Worm (Caenorhabditis elegans) whole organism, L4 larva: Measurements from ENCODE around the gene Y44A6D.6.

Source experiments
- F10B5.3 ChIP-seq: sonication (generic microtip); optimal IDR thresholded peaks from 2 replicates; lab custom pipeline; 2016; ENCODE audit warnings: mild to moderate bottlenecking, missing genetic modification characterization, missing compliant biosample characterization
- T20F7.1 ChIP-seq: fragments of 200-800 bp; sonication (Bioruptor generic); optimal IDR thresholded peaks from 2 replicates; lab custom pipeline; 2018; ENCODE audit warnings: mild to moderate bottlenecking, missing genetic modification characterization, missing compliant biosample characterization
- Y48G9A.11 ChIP-seq: fragments of 200-800 bp; sonication (Bioruptor generic); IDR thresholded peaks from 2 replicates; pipeline ENCODE4 v1.3.6; 2022; ENCODE audit warnings: missing genetic modification reagents, missing genetic modification characterization, missing compliant biosample characterization
- ZK337.2 ChIP-seq: fragments of 200-800 bp; sonication (Bioruptor generic); IDR thresholded peaks from 2 replicates; pipeline ENCODE4 v1.3.6; 2022; ENCODE audit warnings: missing genetic modification reagents, missing genetic modification characterization, missing compliant biosample characterization
- aha-1 ChIP-seq: fragments of 150-350 bp; peaks from one replicate; lab custom pipeline; 2014; ENCODE audit warnings: missing biosample characterization, missing genetic modification characterization
- aly-2 ChIP-seq: sonication (generic microtip); optimal IDR thresholded peaks from 2 replicates; lab custom pipeline; 2018; ENCODE audit warnings: missing biosample characterization, missing genetic modification characterization
- ama-1 ChIP-seq: fragments of 150-350 bp; optimal IDR thresholded peaks from 2 replicates; lab custom pipeline; 2014; ENCODE audit warnings: inconsistent platforms, mixed read lengths
- arid-1 ChIP-seq: fragments of 200-800 bp; sonication (Bioruptor generic); conservative IDR thresholded peaks from 2 replicates; pipeline ENCODE4 v1.3.6; 2022; ENCODE audit warnings: missing genetic modification reagents, missing genetic modification characterization, missing compliant biosample characterization
- ceh-44 ChIP-seq: fragments of 200-800 bp; sonication (Bioruptor generic); IDR thresholded peaks from 2 replicates; pipeline ENCODE4 v1.3.6; 2022; ENCODE audit warnings: missing genetic modification reagents, missing genetic modification characterization, missing compliant biosample characterization
- ceh-62 ChIP-seq: sonication (generic microtip); optimal IDR thresholded peaks from 2 replicates; lab custom pipeline; 2017; ENCODE audit warnings: missing biosample characterization, missing genetic modification characterization
- ctbp-1 ChIP-seq: fragments of 200-800 bp; sonication (Bioruptor generic); IDR thresholded peaks from 2 replicates; pipeline ENCODE4 v1.3.6; 2022; ENCODE audit warnings: missing genetic modification reagents, missing genetic modification characterization, missing compliant biosample characterization
- daf-16 ChIP-seq, 3 experiments: sonication (generic microtip); optimal IDR thresholded peaks; 2 replicates each; lab custom pipeline; 2016 to 2017; ENCODE audit warnings: missing genetic modification characterization in 3 of 3, missing genetic modification reagents in 3 of 3, mild to moderate bottlenecking in 2 of 3, missing compliant biosample characterization in 2 of 3, missing biosample characterization in 1 of 3, moderate library complexity in 1 of 3
- dmd-6 ChIP-seq: fragments of 200-800 bp; sonication (Bioruptor generic); IDR thresholded peaks from 2 replicates; pipeline ENCODE4 v1.3.6; 2022; ENCODE audit warnings: missing genetic modification reagents, missing genetic modification characterization, missing compliant biosample characterization
- dmd-8 ChIP-seq: fragments of 200-800 bp; sonication (Bioruptor generic); IDR thresholded peaks from 2 replicates; pipeline ENCODE4 v1.3.6; 2022; ENCODE audit warnings: missing genetic modification characterization, missing compliant biosample characterization
- dmd-9 ChIP-seq: fragments of 200-800 bp; sonication (Bioruptor generic); IDR thresholded peaks from 2 replicates; pipeline ENCODE4 v1.3.6; 2022; ENCODE audit warnings: missing genetic modification reagents, missing genetic modification characterization, missing compliant biosample characterization
- duxl-1 ChIP-seq: sonication (generic microtip); optimal IDR thresholded peaks from 2 replicates; lab custom pipeline; 2016; ENCODE audit warnings: mild to moderate bottlenecking, missing genetic modification characterization, moderate library complexity, missing compliant biosample characterization; ENCODE audit not compliant: poor library complexity
- dve-1 ChIP-seq: sonication (generic microtip); optimal IDR thresholded peaks from 2 replicates; lab custom pipeline; 2017; ENCODE audit warnings: antibody characterized with exemption, mild to moderate bottlenecking, missing genetic modification characterization, missing compliant biosample characterization; ENCODE audit not compliant: insufficient read depth
- egl-27 ChIP-seq: sonication (generic microtip); optimal IDR thresholded peaks from 3 replicates; lab custom pipeline; 2017; ENCODE audit warnings: missing biosample characterization, missing genetic modification reagents, missing genetic modification characterization
- fkh-10 ChIP-seq: fragments of 150-350 bp; optimal IDR thresholded peaks from 2 replicates; lab custom pipeline; 2014; ENCODE audit warnings: missing biosample characterization, missing genetic modification reagents, missing genetic modification characterization
- gei-8 ChIP-seq: fragments of 200-800 bp; sonication (Bioruptor generic); optimal IDR thresholded peaks from 2 replicates; lab custom pipeline; 2018; ENCODE audit warnings: mild to moderate bottlenecking, missing genetic modification characterization, missing compliant biosample characterization
- hif-1 ChIP-seq, 2 experiments: sonication (generic microtip); optimal IDR thresholded peaks; 2 replicates each; lab custom pipeline; 2016 to 2017; ENCODE audit warnings: missing compliant biosample characterization in 2 of 2, missing genetic modification characterization in 2 of 2, missing genetic modification reagents in 2 of 2, missing genotype in 2 of 2, mild to moderate bottlenecking in 1 of 2
- hlh-30 ChIP-seq: sonication (generic microtip); optimal IDR thresholded peaks from 2 replicates; lab custom pipeline; 2017; ENCODE audit warnings: antibody characterized with exemption, mild to moderate bottlenecking, missing genetic modification characterization, missing compliant biosample characterization; ENCODE audit not compliant: insufficient read depth
- hmg-1.1 ChIP-seq: fragments of 200-800 bp; sonication (Bioruptor generic); IDR thresholded peaks from 2 replicates; pipeline ENCODE4 v1.3.6; 2022; ENCODE audit warnings: missing genetic modification reagents, missing genetic modification characterization, missing compliant biosample characterization
- jun-1 ChIP-seq: fragments of 150-350 bp; optimal IDR thresholded peaks from 2 replicates; lab custom pipeline; 2014; ENCODE audit warnings: missing biosample characterization, missing genetic modification reagents, missing genetic modification characterization
- lin-15B ChIP-seq: fragments of 150-350 bp; sonication (generic microtip); optimal IDR thresholded peaks from 3 replicates; lab custom pipeline; 2014; ENCODE audit warnings: missing biosample characterization, missing genetic modification characterization
- lin-38 ChIP-seq: fragments of 200-800 bp; sonication (Bioruptor generic); IDR thresholded peaks from 2 replicates; pipeline ENCODE4 v1.3.6; 2022; ENCODE audit warnings: missing genetic modification reagents, missing genetic modification characterization, missing compliant biosample characterization
- madf-5 ChIP-seq, 2 experiments: fragments of 200-800 bp; sonication (Bioruptor generic); IDR thresholded peaks; 2 replicates each; pipeline ENCODE4 v1.3.6; 2022; ENCODE audit warnings: missing compliant biosample characterization in 2 of 2, missing genetic modification characterization in 2 of 2
- mep-1 ChIP-seq: fragments of 150-350 bp; sonication (generic microtip); optimal IDR thresholded peaks from 3 replicates; lab custom pipeline; 2014; ENCODE audit warnings: missing biosample characterization, missing genetic modification characterization
- nhr-10 ChIP-seq: fragments of 150-350 bp; optimal IDR thresholded peaks from 2 replicates; lab custom pipeline; 2014; ENCODE audit warnings: missing biosample characterization, missing genetic modification characterization
- nhr-11 ChIP-seq: fragments of 150-350 bp; optimal IDR thresholded peaks from 2 replicates; lab custom pipeline; 2014; ENCODE audit warnings: missing biosample characterization, missing genetic modification characterization
- nhr-111 ChIP-seq: fragments of 200-800 bp; sonication (Bioruptor generic); optimal IDR thresholded peaks from 2 replicates; lab custom pipeline; 2018; ENCODE audit warnings: mild to moderate bottlenecking, missing genetic modification characterization, missing compliant biosample characterization
- nhr-28 ChIP-seq: fragments of 150-350 bp; optimal IDR thresholded peaks from 2 replicates; lab custom pipeline; 2014; ENCODE audit warnings: missing biosample characterization, missing genetic modification characterization
- nhr-42 ChIP-seq: fragments of 200-800 bp; sonication (Bioruptor generic); IDR thresholded peaks from 2 replicates; pipeline ENCODE4 v1.3.6; 2022; ENCODE audit warnings: missing genetic modification characterization, missing compliant biosample characterization
- nhr-48 ChIP-seq: sonication (generic microtip); optimal IDR thresholded peaks from 2 replicates; lab custom pipeline; 2016; ENCODE audit warnings: mild to moderate bottlenecking, missing genetic modification characterization, missing compliant biosample characterization
- nhr-77 ChIP-seq: fragments of 150-350 bp; optimal IDR thresholded peaks from 2 replicates; lab custom pipeline; 2014; ENCODE audit warnings: missing biosample characterization, missing genetic modification characterization
- php-3 ChIP-seq: fragments of 200-800 bp; sonication (Bioruptor generic); IDR thresholded peaks from 2 replicates; pipeline ENCODE4 v1.3.6; 2022; ENCODE audit warnings: missing genetic modification reagents, missing genetic modification characterization, missing compliant biosample characterization
- rbr-2 ChIP-seq: sonication (generic microtip); optimal IDR thresholded peaks from 2 replicates; lab custom pipeline; 2016; ENCODE audit warnings: missing genotype, missing genetic modification characterization, missing compliant biosample characterization
- saeg-2 ChIP-seq: fragments of 200-800 bp; sonication (Bioruptor generic); IDR thresholded peaks from 2 replicates; pipeline ENCODE4 v1.3.6; 2022; ENCODE audit warnings: missing genetic modification reagents, missing genetic modification characterization, missing compliant biosample characterization
- unc-62 ChIP-seq, 3 experiments: fragments of 150-350 bp in 1 of 3; sonication (generic microtip); optimal IDR thresholded peaks in 2 of 3; peaks in 1 of 3; 1 replicate in 1 of 3; 2 replicates in 2 of 3; lab custom pipeline; 2014 to 2017; ENCODE audit warnings: missing biosample characterization in 3 of 3, missing genetic modification characterization in 3 of 3, missing genetic modification reagents in 3 of 3, missing genotype in 1 of 3
- vab-7 ChIP-seq: fragments of 200-800 bp; sonication (Bioruptor generic); IDR thresholded peaks from 2 replicates; pipeline ENCODE4 v1.3.6; 2022; ENCODE audit warnings: missing genetic modification reagents, missing genetic modification characterization, missing compliant biosample characterization
- ztf-11 ChIP-seq: fragments of 150-350 bp; optimal IDR thresholded peaks from 2 replicates; lab custom pipeline; 2014; ENCODE audit warnings: missing biosample characterization, missing genetic modification characterization

The Y44A6D.6 gene

DNA sequence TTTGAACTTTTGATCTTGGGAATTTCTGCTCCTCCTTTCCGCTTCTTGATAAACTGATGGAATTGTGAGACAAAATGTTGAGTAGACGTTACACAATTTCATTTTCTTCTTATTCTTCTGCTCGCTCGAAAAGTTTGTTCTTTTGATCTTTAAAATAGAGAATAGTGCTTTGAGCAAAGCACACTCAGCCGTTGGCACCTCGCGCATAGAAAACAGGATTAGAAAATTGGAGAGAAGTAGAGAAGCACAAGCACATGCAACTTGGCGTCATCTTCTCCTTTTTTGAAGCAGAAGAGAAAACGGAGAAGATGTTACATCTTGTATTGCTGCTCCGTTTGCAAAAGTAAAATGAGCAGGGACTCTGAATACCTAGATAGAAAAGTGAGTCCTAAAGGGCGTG is 24.9 kb upstream of the Y44A6D.6 start (continued):
- no peak for TF ChIP-seq nhr-111 (GFP tag; lab: Kevin White, UChicago)
- TF ChIP-seq php-3: no peak
- peak; percentile 43 for TF ChIP-seq nhr-11 (tag; lab: Kevin White, UChicago)
- no peak for TF ChIP-seq egl-27 (tag; lab: Kevin White, UChicago)
- TF ChIP-seq arid-1 (GFP tag; lab: Robert Waterston, UW): 0 out of 2 replicates have a peak, but pooled peaks have one; percentile 10
- peak; percentile 82 for TF ChIP-seq mep-1 (tag; lab: Kevin White, UChicago)
- no peak for TF ChIP-seq F10B5.3 (tag; lab: Kevin White, UChicago)
- no peak for TF ChIP-seq ceh-62 (tag; lab: Kevin White, UChicago)
- peak in 1 of 2 experiments; percentile 70 for TF ChIP-seq hif-1 (tag; optimal IDR thresholded peaks at IDR 0.05; lab: Kevin White, UChicago)
- TF ChIP-seq ceh-44 (GFP tag; lab: Robert Waterston, UW): no peak
- TF ChIP-seq nhr-42: no peak
- TF ChIP-seq ama-1 (lab: Kevin White, UChicago): no peak
- TF ChIP-seq aha-1 (tag; lab: Kevin White, UChicago): peak; percentile 82
- TF ChIP-seq unc-62 (GFP tag; optimal IDR thresholded peaks at IDR 0.05 in 1 of 2; lab: Kevin White, UChicago): peak in 1 of 2 experiments; percentile 52
- no peak for TF ChIP-seq unc-62 (tag; optimal IDR thresholded peaks at IDR 0.05; lab: Kevin White, UChicago)
- TF ChIP-seq hlh-30 (tag; lab: Kevin White, UChicago): peak; percentile 84
- TF ChIP-seq vab-7 (GFP tag; lab: Robert Waterston, UW): no peak; the same call in 1 of the 2 replicates
- TF ChIP-seq T20F7.1 (GFP tag; lab: Kevin White, UChicago): peak; percentile 15
- peak; percentile 40 for TF ChIP-seq nhr-48
- no peak for TF ChIP-seq madf-5 (GFP tag; IDR thresholded peaks at IDR 0.05; lab: Robert Waterston, UW)
- no peak for TF ChIP-seq ZK337.2 (GFP tag; lab: Robert Waterston, UW)
- TF ChIP-seq saeg-2: no peak
- no peak for TF ChIP-seq dve-1 (tag; lab: Kevin White, UChicago)
- peak; percentile 47 for TF ChIP-seq rbr-2
- peak; percentile 17 for TF ChIP-seq duxl-1 (tag; lab: Kevin White, UChicago)
- TF ChIP-seq Y48G9A.11 (GFP tag; lab: Robert Waterston, UW): no peak
- no peak for TF ChIP-seq aly-2 (tag; lab: Kevin White, UChicago)
- no peak for TF ChIP-seq ztf-11 (tag; lab: Kevin White, UChicago)
- no peak for TF ChIP-seq jun-1 (tag; lab: Kevin White, UChicago)
- TF ChIP-seq ctbp-1 (GFP tag; lab: Robert Waterston, UW): peak; percentile 83
- TF ChIP-seq lin-15B (tag; lab: Kevin White, UChicago): no peak
- TF ChIP-seq lin-38 (GFP tag; lab: Robert Waterston, UW): 0 out of 2 replicates have a peak, but pooled peaks have one; percentile 19
- no peak for TF ChIP-seq nhr-28 (tag; lab: Kevin White, UChicago)
- TF ChIP-seq gei-8 (GFP tag; lab: Kevin White, UChicago): no peak
- TF ChIP-seq dmd-9 (GFP tag; lab: Robert Waterston, UW): no peak
- peak; percentile 55; the same call in 1 of the 2 replicates for TF ChIP-seq hmg-1.1 (GFP tag; lab: Robert Waterston, UW)
- no peak for TF ChIP-seq nhr-10
- TF ChIP-seq nhr-77 (tag; lab: Kevin White, UChicago): no peak
- TF ChIP-seq daf-16 (GFP tag; optimal IDR thresholded peaks at IDR 0.05; lab: Kevin White, UChicago): no peak
- peak; percentile 25 for TF ChIP-seq daf-16 (tag; optimal IDR thresholded peaks at IDR 0.05; lab: Kevin White, UChicago)
- TF ChIP-seq dmd-8 (GFP tag; lab: Robert Waterston, UW): no peak
- peak; percentile 98 for TF ChIP-seq fkh-10 (GFP tag; lab: Kevin White, UChicago)
- TF ChIP-seq dmd-6: peak; percentile 22; the same call in 1 of the 2 replicates
